Worm (Caenorhabditis elegans) whole organism, L1 larva: ENCODE measurements around the gene nid-1.

Experiments used
- hlh-17 ChIP-seq: fragments of 200-800 bp; sonication (Bioruptor generic); optimal IDR thresholded peaks from 2 replicates; lab custom pipeline; 2018; ENCODE audit warnings: missing genetic modification characterization, mild to moderate bottlenecking, missing compliant biosample characterization, moderate library complexity, borderline replicate concordance
- lsy-2 ChIP-seq, 2 experiments: fragments of 150-350 bp; optimal IDR thresholded peaks; 2 replicates each; lab custom pipeline; 2014; ENCODE audit warnings: missing biosample characterization in 2 of 2, missing genetic modification characterization in 2 of 2
- nhr-11 ChIP-seq: fragments of 150-350 bp; optimal IDR thresholded peaks from 2 replicates; lab custom pipeline; 2014; ENCODE audit warnings: missing biosample characterization, missing genetic modification characterization
- zag-1 ChIP-seq: fragments of 150-350 bp; optimal IDR thresholded peaks from 2 replicates; lab custom pipeline; 2014; ENCODE audit warnings: missing biosample characterization, missing genetic modification characterization

ce11 chrV:12885860-12886259 lies 24.0 kb upstream of the nid-1 start, which contains the start of gene glb-24:
- TF ChIP-seq zag-1 (tag; lab: Kevin White, UChicago) (no peak), hlh-17 (no peak), nhr-11 (tag; lab: Kevin White, UChicago) (no peak), lsy-2 (tag; optimal IDR thresholded peaks at IDR 0.05; lab: Kevin White, UChicago) (no peak)
